Worm (Caenorhabditis elegans) whole organism, young adult: ENCODE results near the gene Y12A6A.1.
A peak's percentile ranks its signal among the peaks of the same experiment; 100 is the strongest.

ENCODE experiments used
- F23B12.7 ChIP-seq: sonication (generic microtip); optimal IDR thresholded peaks from 2 replicates; lab custom pipeline; 2017; ENCODE audit warnings: missing genetic modification characterization, mild to moderate bottlenecking, missing compliant biosample characterization, antibody characterized with exemption, moderate library complexity; ENCODE audit not compliant: insufficient read depth
- F52B5.7 ChIP-seq: sonication (generic microtip); optimal IDR thresholded peaks from 2 replicates; lab custom pipeline; 2016; ENCODE audit warnings: mild to moderate bottlenecking, missing genetic modification characterization, missing compliant biosample characterization
- F57C9.4 ChIP-seq: sonication (generic microtip); optimal IDR thresholded peaks from 2 replicates; lab custom pipeline; 2017; ENCODE audit warnings: mild to moderate bottlenecking, missing genetic modification characterization, missing compliant biosample characterization
- K11D2.4 ChIP-seq: fragments of 200-800 bp; sonication (Bioruptor generic); IDR thresholded peaks from 2 replicates; pipeline ENCODE4 v1.3.6; 2022; ENCODE audit warnings: missing genetic modification reagents, missing genetic modification characterization, missing compliant biosample characterization
- K12H6.12 ChIP-seq: fragments of 200-800 bp; sonication (Bioruptor generic); optimal IDR thresholded peaks from 2 replicates; lab custom pipeline; 2018; ENCODE audit warnings: mild to moderate bottlenecking, missing genetic modification characterization, missing compliant biosample characterization
- T26A5.8 ChIP-seq: sonication (generic microtip); optimal IDR thresholded peaks from 2 replicates; lab custom pipeline; 2016; ENCODE audit warnings: missing genetic modification characterization, missing compliant biosample characterization
- Y53G8AR.9 ChIP-seq: fragments of 200-800 bp; sonication (Bioruptor generic); conservative IDR thresholded peaks from 2 replicates; pipeline ENCODE4 v1.3.6; 2022; ENCODE audit warnings: missing genetic modification reagents, missing genetic modification characterization, missing compliant biosample characterization
- Y56A3A.18 ChIP-seq: fragments of 200-800 bp; sonication (Bioruptor generic); IDR thresholded peaks from 2 replicates; pipeline ENCODE4 v1.3.6; 2022; ENCODE audit warnings: missing genetic modification reagents, missing genetic modification characterization, missing compliant biosample characterization
- aptf-3 ChIP-seq: fragments of 200-800 bp; sonication (Bioruptor generic); IDR thresholded peaks from 2 replicates; pipeline ENCODE4 v1.3.6; 2022; ENCODE audit warnings: missing genetic modification characterization, missing compliant biosample characterization
- bed-1 ChIP-seq: fragments of 200-800 bp; sonication (Bioruptor generic); IDR thresholded peaks from 2 replicates; pipeline ENCODE4 v1.3.6; 2022; ENCODE audit warnings: missing genetic modification reagents, missing genetic modification characterization, missing compliant biosample characterization
- ccch-3 ChIP-seq: fragments of 200-800 bp; sonication (Bioruptor generic); optimal IDR thresholded peaks from 2 replicates; lab custom pipeline; 2018; ENCODE audit warnings: mild to moderate bottlenecking, missing genetic modification characterization, missing compliant biosample characterization
- dox-1 ChIP-seq: fragments of 200-800 bp; sonication (Bioruptor generic); IDR thresholded peaks from 2 replicates; pipeline ENCODE4 v1.3.6; 2022; ENCODE audit warnings: missing genetic modification reagents, missing genetic modification characterization, missing compliant biosample characterization
- egl-18 ChIP-seq: fragments of 200-800 bp; sonication (Bioruptor generic); IDR thresholded peaks from 2 replicates; pipeline ENCODE4 v1.3.6; 2022; ENCODE audit warnings: missing genetic modification reagents, missing genetic modification characterization, missing compliant biosample characterization
- egrh-3 ChIP-seq: fragments of 200-800 bp; sonication (Bioruptor generic); IDR thresholded peaks from 2 replicates; pipeline ENCODE4 v1.3.6; 2022; ENCODE audit warnings: missing genetic modification reagents, missing genetic modification characterization, missing compliant biosample characterization
- ekl-4 ChIP-seq: fragments of 200-800 bp; sonication (Bioruptor generic); IDR thresholded peaks from 2 replicates; pipeline ENCODE4 v1.3.6; 2022; ENCODE audit warnings: missing genetic modification reagents, missing genetic modification characterization, missing compliant biosample characterization
- gei-17 ChIP-seq: fragments of 200-800 bp; sonication (Bioruptor generic); optimal IDR thresholded peaks from 2 replicates; lab custom pipeline; 2018; ENCODE audit warnings: mild to moderate bottlenecking, missing genetic modification characterization, missing compliant biosample characterization
- hlh-12 ChIP-seq: sonication (generic microtip); optimal IDR thresholded peaks from 2 replicates; lab custom pipeline; 2016; ENCODE audit warnings: missing genetic modification characterization, missing compliant biosample characterization
- lin-26 ChIP-seq: fragments of 200-800 bp; sonication (Bioruptor generic); IDR thresholded peaks from 2 replicates; pipeline ENCODE4 v1.3.6; 2022; ENCODE audit warnings: missing genetic modification reagents, missing genetic modification characterization, missing compliant biosample characterization
- lin-54 ChIP-seq: fragments of 200-800 bp; sonication (Bioruptor generic); optimal IDR thresholded peaks from 2 replicates; lab custom pipeline; 2018; ENCODE audit warnings: mild to moderate bottlenecking, missing genetic modification characterization, missing compliant biosample characterization
- madf-10 ChIP-seq: sonication (generic microtip); optimal IDR thresholded peaks from 2 replicates; lab custom pipeline; 2016; ENCODE audit warnings: mild to moderate bottlenecking, missing genetic modification characterization, missing compliant biosample characterization
- nhr-80 ChIP-seq: sonication (generic microtip); optimal IDR thresholded peaks from 2 replicates; lab custom pipeline; 2016; ENCODE audit warnings: missing genetic modification characterization, missing compliant biosample characterization
- rpc-1 ChIP-seq, 2 experiments: fragments of 150-350 bp in 1 of 2; sonication (generic microtip) in 1 of 2; optimal IDR thresholded peaks; 2 replicates each; lab custom pipeline; 2014 to 2018; ENCODE audit warnings: missing biosample characterization in 1 of 2, missing genetic modification characterization in 1 of 2, missing genetic modification reagents in 1 of 2, missing genotype in 1 of 2
- snpc-4 ChIP-seq, 5 experiments: fragments of 150-350 bp in 1 of 5; sonication (generic microtip) in 4 of 5; optimal IDR thresholded peaks; 2 replicates each; lab custom pipeline; 2014 to 2018; ENCODE audit warnings: missing genetic modification characterization in 5 of 5, missing biosample characterization in 3 of 5, antibody characterized with exemption in 2 of 5, mild to moderate bottlenecking in 2 of 5, missing compliant biosample characterization in 2 of 5, missing genotype in 2 of 5, moderate library complexity in 2 of 5, missing genetic modification reagents in 1 of 5
- unc-62 ChIP-seq: fragments of 150-350 bp; optimal IDR thresholded peaks from 2 replicates; lab custom pipeline; 2014; ENCODE audit warnings: missing biosample characterization, missing genetic modification reagents, missing genetic modification characterization
- zim-3 ChIP-seq: sonication (generic microtip); optimal IDR thresholded peaks from 2 replicates; lab custom pipeline; 2017; ENCODE audit warnings: mild to moderate bottlenecking, missing genetic modification characterization, moderate library complexity, missing compliant biosample characterization

Y12A6A.1 gene

ce11 chrX:13583895-13584344 lies 37.6 kb downstream of the Y12A6A.1 start (continued):
- TF ChIP-seq F57C9.4 (tag; lab: Kevin White, UChicago) (no peak), aptf-3 (no peak), K12H6.12 (tag; lab: Kevin White, UChicago) (peak; percentile 39), gei-17 (GFP tag; lab: Kevin White, UChicago) (peak; percentile 33), unc-62 (GFP tag; lab: Kevin White, UChicago) (no peak), egrh-3 (GFP tag; lab: Robert Waterston, UW) (peak; percentile 59), lin-54 (GFP tag; lab: Kevin White, UChicago) (peak; percentile 5), rpc-1 (optimal IDR thresholded peaks at IDR 0.05; lab: Kevin White, UChicago) (no peak), rpc-1 (tag; optimal IDR thresholded peaks at IDR 0.05; lab: Kevin White, UChicago) (no peak), F52B5.7 (tag; lab: Kevin White, UChicago) (peak; percentile 63), lin-26 (GFP tag; lab: Robert Waterston, UW) (0 out of 2 replicates have a peak, but pooled peaks have one; percentile 45), egl-18 (no peak), T26A5.8 (tag; lab: Kevin White, UChicago) (no peak), madf-10 (tag; lab: Kevin White, UChicago) (no peak), ekl-4 (GFP tag; lab: Robert Waterston, UW) (no peak), ccch-3 (GFP tag; lab: Kevin White, UChicago) (no peak), snpc-4 (GFP tag; optimal IDR thresholded peaks at IDR 0.05; lab: Kevin White, UChicago) (no peak), snpc-4 (tag; optimal IDR thresholded peaks at IDR 0.05; lab: Kevin White, UChicago) (peak in 2 of 4 experiments; percentile 7 to 52)

- TF ChIP-seq dox-1 (GFP tag; lab: Robert Waterston, UW), result no peak
- no peak for TF ChIP-seq rpc-1 (optimal IDR thresholded peaks at IDR 0.05; lab: Kevin White, UChicago)
- peak; percentile 51 for TF ChIP-seq rpc-1 (tag; optimal IDR thresholded peaks at IDR 0.05; lab: Kevin White, UChicago)
- TF ChIP-seq, all 124 proteins: peak for 1
Measured at ce11 chrX:13581820-13582219, 39.7 kb downstream of the Y12A6A.1 start, which contains the start of gene F54B11.10. F54B11.10 (plus strand) TSS chrX:13582120.

- TF ChIP-seq K11D2.4 (no peak), nhr-80 (peak; percentile 45)
- TF ChIP-seq, all 124 proteins: peak for 1
Measured at ce11 chrX:13578483-13578882, 43.0 kb downstream of the Y12A6A.1 start, which contains the start of gene F54B11.11. F54B11.11 (plus strand) TSS chrX:13578783.

- TF ChIP-seq hlh-12 (tag; lab: Kevin White, UChicago) (no peak), Y53G8AR.9 (no peak), Y56A3A.18 (GFP tag; lab: Robert Waterston, UW) (no peak), gei-17 (GFP tag; lab: Kevin White, UChicago) (no peak), F23B12.7 (tag; lab: Kevin White, UChicago) (no peak), bed-1 (no peak), dox-1 (GFP tag; lab: Robert Waterston, UW) (no peak), K11D2.4 (no peak), zim-3 (tag; lab: Kevin White, UChicago) (no peak), ekl-4 (GFP tag; lab: Robert Waterston, UW) (no peak), T26A5.8 (tag; lab: Kevin White, UChicago) (no peak), aptf-3 (no peak)
Measured at ce11 chrX:13574029-13574428, 47.5 kb downstream of the Y12A6A.1 start.
